Worm (Caenorhabditis elegans) whole organism, L1 larva: ENCODE results near the gene clec-136.

Experiments
- C04F5.9 ChIP-seq: sonication (generic microtip); optimal IDR thresholded peaks from 2 replicates; lab custom pipeline; 2016; ENCODE audit warnings: missing genetic modification characterization, missing compliant biosample characterization
- C34B4.2 ChIP-seq: sonication (generic microtip); optimal IDR thresholded peaks from 2 replicates; lab custom pipeline; 2017; ENCODE audit warnings: mild to moderate bottlenecking, missing genetic modification characterization, missing compliant biosample characterization
- ceh-82 ChIP-seq, 3 experiments: fragments of 150-350 bp in 1 of 3; sonication (generic microtip) in 2 of 3; optimal IDR thresholded peaks; 2 replicates each; lab custom pipeline; 2014 to 2017; ENCODE audit warnings: missing biosample characterization in 3 of 3, missing genetic modification characterization in 3 of 3
- ceh-90 ChIP-seq: sonication (generic microtip); optimal IDR thresholded peaks from 2 replicates; lab custom pipeline; 2016; ENCODE audit warnings: missing genetic modification characterization, missing compliant biosample characterization
- ces-1 ChIP-seq: fragments of 150-350 bp; optimal IDR thresholded peaks from 2 replicates; lab custom pipeline; 2014; ENCODE audit warnings: missing biosample characterization, missing genetic modification reagents, missing genetic modification characterization
- efl-1 ChIP-seq, 4 experiments: fragments of 150-350 bp; optimal IDR thresholded peaks in 3 of 4; peaks in 1 of 4; 1 replicate in 1 of 4; 2 replicates in 3 of 4; lab custom pipeline; 2014; ENCODE audit warnings: missing biosample characterization in 2 of 4, missing genetic modification characterization in 2 of 4, missing genetic modification reagents in 2 of 4
- fkh-8 ChIP-seq: sonication (generic microtip); optimal IDR thresholded peaks from 2 replicates; lab custom pipeline; 2016; ENCODE audit warnings: mild to moderate bottlenecking, missing genetic modification characterization, missing compliant biosample characterization
- hlh-4 ChIP-seq: sonication (generic microtip); optimal IDR thresholded peaks from 2 replicates; lab custom pipeline; 2016; ENCODE audit warnings: mild to moderate bottlenecking, missing genetic modification characterization, missing compliant biosample characterization
- irx-1 ChIP-seq: sonication (generic microtip); optimal IDR thresholded peaks from 2 replicates; lab custom pipeline; 2016; ENCODE audit warnings: missing genetic modification characterization, missing compliant biosample characterization
- lin-35 ChIP-seq, 2 experiments: fragments of 150-350 bp; optimal IDR thresholded peaks; 2 replicates each; lab custom pipeline; 2014; ENCODE audit warnings: missing biosample characterization in 2 of 2, missing genetic modification characterization in 2 of 2, missing genetic modification reagents in 2 of 2
- lir-3 ChIP-seq: sonication (generic microtip); optimal IDR thresholded peaks from 2 replicates; lab custom pipeline; 2016; ENCODE audit warnings: mild to moderate bottlenecking, missing genetic modification characterization, moderate library complexity, missing compliant biosample characterization; ENCODE audit not compliant: poor library complexity
- mab-9 ChIP-seq: fragments of 200-800 bp; sonication (Bioruptor generic); IDR thresholded peaks from 2 replicates; pipeline ENCODE4 v1.3.6; 2022; ENCODE audit warnings: missing genetic modification reagents, missing genetic modification characterization, missing compliant biosample characterization
- nhr-237 ChIP-seq: fragments of 150-350 bp; optimal IDR thresholded peaks from 2 replicates; lab custom pipeline; 2014; ENCODE audit warnings: missing biosample characterization, missing genetic modification characterization
- nhr-28 ChIP-seq: fragments of 150-350 bp; optimal IDR thresholded peaks from 2 replicates; lab custom pipeline; 2014; ENCODE audit warnings: missing biosample characterization, missing genetic modification characterization
- nhr-76 ChIP-seq: sonication (generic microtip); optimal IDR thresholded peaks from 2 replicates; lab custom pipeline; 2017; ENCODE audit warnings: missing biosample characterization, missing genetic modification characterization
- nhr-85 ChIP-seq: sonication (generic microtip); peaks from one replicate; lab custom pipeline; 2016; ENCODE audit warnings: missing genetic modification characterization, inconsistent platforms, missing compliant biosample characterization
- pag-3 ChIP-seq: sonication (generic microtip); optimal IDR thresholded peaks from 2 replicates; lab custom pipeline; 2017; ENCODE audit warnings: missing genetic modification characterization, mild to moderate bottlenecking, missing compliant biosample characterization, antibody characterized with exemption, borderline replicate concordance; ENCODE audit not compliant: insufficient read depth
- rnt-1 ChIP-seq: sonication (generic microtip); optimal IDR thresholded peaks from 2 replicates; lab custom pipeline; 2016; ENCODE audit warnings: mild to moderate bottlenecking, missing genetic modification characterization, moderate library complexity, missing compliant biosample characterization
- sox-4 ChIP-seq: sonication (generic microtip); optimal IDR thresholded peaks from 2 replicates; lab custom pipeline; 2016; ENCODE audit warnings: missing genetic modification characterization, missing compliant biosample characterization
- unc-62 ChIP-seq: fragments of 150-350 bp; optimal IDR thresholded peaks from 2 replicates; lab custom pipeline; 2014; ENCODE audit warnings: missing biosample characterization, missing genetic modification reagents, missing genetic modification characterization

The clec-136 gene

ce11 chrII:4566237-4566636 is 50.1 kb downstream of the clec-136 start:
- TF ChIP-seq lir-3 (tag; lab: Kevin White, UChicago) (no peak), ces-1 (no peak), lin-35 (GFP tag; optimal IDR thresholded peaks at IDR 0.05; lab: Kevin White, UChicago) (no peak), irx-1 (tag; lab: Kevin White, UChicago) (no peak), C34B4.2 (tag; lab: Kevin White, UChicago) (no peak), fkh-8 (tag; lab: Kevin White, UChicago) (no peak), hlh-4 (tag; lab: Kevin White, UChicago) (no peak), nhr-85 (tag; lab: Kevin White, UChicago) (no peak), nhr-237 (no peak), pag-3 (tag; lab: Kevin White, UChicago) (no peak), mab-9 (GFP tag; lab: Robert Waterston, UW) (no peak), ceh-82 (tag; optimal IDR thresholded peaks at IDR 0.05; lab: Kevin White, UChicago) (no peak), sox-4 (tag; lab: Kevin White, UChicago) (no peak), nhr-76 (tag; lab: Kevin White, UChicago) (no peak), C04F5.9 (tag; lab: Kevin White, UChicago) (no peak), nhr-28 (tag; lab: Kevin White, UChicago) (no peak), efl-1 (optimal IDR thresholded peaks at IDR 0.05; lab: Kevin White, UChicago) (no peak), efl-1 (GFP tag; optimal IDR thresholded peaks at IDR 0.05 in 1 of 2; lab: Kevin White, UChicago) (no peak), ceh-90 (tag; lab: Kevin White, UChicago) (no peak), unc-62 (GFP tag; lab: Kevin White, UChicago) (no peak), rnt-1 (tag; lab: Kevin White, UChicago) (no peak)
- TF ChIP-seq, all 84 proteins: peak for 0
